Worm (Caenorhabditis elegans): ENCODE measurements around the gene srw-76.

The srw-76 gene

ce11 chrV:16675553-16675952, 37.4 kb upstream of the srw-76 start, which contains the start of gene srz-1:
Gene srz-1, plus strand, starts transcription at chrV:16675853.
- TF ChIP-seq ztf-6 (GFP tag; IDR thresholded peaks at IDR 0.05): no peak
- TF ChIP-seq Y53G8AR.9 (GFP tag; conservative IDR thresholded peaks at IDR 0.05): no peak
- TF ChIP-seq hmg-1.2 (GFP tag; IDR thresholded peaks at IDR 0.05): no peak
- no peak for TF ChIP-seq nfya-1 (tag; optimal IDR thresholded peaks at IDR 0.05; ENCODE audit: borderline replicate concordance, insufficient read depth)
- TF ChIP-seq F10E7.11 (tag; optimal IDR thresholded peaks at IDR 0.05): no peak
- TF ChIP-seq sdz-38 (tag; optimal IDR thresholded peaks at IDR 0.05): no peak
- no peak for TF ChIP-seq B0261.1 (tag; optimal IDR thresholded peaks at IDR 0.05)
- no peak for TF ChIP-seq nhr-120 (GFP tag; IDR thresholded peaks at IDR 0.05)
- no peak for TF ChIP-seq akir-1 (GFP tag; optimal IDR thresholded peaks at IDR 0.05)
- TF ChIP-seq somi-1 (GFP tag; optimal IDR thresholded peaks at IDR 0.05): no peak
- TF ChIP-seq let-526 (GFP tag; IDR thresholded peaks at IDR 0.05): no peak
- TF ChIP-seq ekl-4 (GFP tag; IDR thresholded peaks at IDR 0.05): no peak
- TF ChIP-seq F57A8.1 (GFP tag; optimal IDR thresholded peaks at IDR 0.05): no peak
- no peak for TF ChIP-seq snpc-4 (GFP tag; optimal IDR thresholded peaks at IDR 0.05)
- TF ChIP-seq snpc-4 (tag; optimal IDR thresholded peaks at IDR 0.05): no peak
- no peak for TF ChIP-seq ceh-91 (GFP tag; IDR thresholded peaks at IDR 0.05)

- TF ChIP-seq bed-1 (GFP tag; IDR thresholded peaks at IDR 0.05) (no peak), ama-1 (optimal IDR thresholded peaks at IDR 0.05) (no peak), ama-1 (GFP tag; optimal IDR thresholded peaks at IDR 0.05) (no peak), him-1 (tag; optimal IDR thresholded peaks at IDR 0.05) (no peak), K12H6.12 (tag; optimal IDR thresholded peaks at IDR 0.05) (no peak), B0261.1 (tag; optimal IDR thresholded peaks at IDR 0.05) (no peak), egl-18 (GFP tag; IDR thresholded peaks at IDR 0.05) (no peak), Y53G8AR.9 (GFP tag; conservative IDR thresholded peaks at IDR 0.05) (no peak), madf-10 (tag; optimal IDR thresholded peaks at IDR 0.05) (no peak), F37B4.10 (GFP tag; IDR thresholded peaks at IDR 0.05) (no peak), unc-62 (GFP tag; optimal IDR thresholded peaks at IDR 0.05) (no peak), ztf-28 (GFP tag; IDR thresholded peaks at IDR 0.05) (no peak), cebp-1 (GFP tag; IDR thresholded peaks at IDR 0.05) (no peak), cebp-1 (tag; optimal IDR thresholded peaks at IDR 0.05) (no peak), hlh-12 (tag; optimal IDR thresholded peaks at IDR 0.05) (no peak)
These were observed 36.3 kb upstream of the srw-76 start for ce11 chrV:16674399-16674798.

- TF ChIP-seq ztf-28 (GFP tag; IDR thresholded peaks at IDR 0.05): no peak
- TF ChIP-seq hsf-1 (GFP tag; IDR thresholded peaks at IDR 0.05): no peak
- TF ChIP-seq chd-7 (tag; optimal IDR thresholded peaks at IDR 0.05): no peak
These were observed 34.1 kb upstream of the srw-76 start, which contains the start of gene F14F8.8 for ce11 chrV:16672198-16672597. Gene F14F8.8, minus strand, starts transcription at chrV:16672298.

ce11 chrV:16671190-16671589, 33.1 kb upstream of the srw-76 start, which contains the start of gene str-61:
Gene str-61, minus strand, starts transcription at chrV:16671290.
- TF ChIP-seq lsy-27 (tag; optimal IDR thresholded peaks at IDR 0.05; ENCODE audit: borderline replicate concordance, insufficient read depth): no peak
- TF ChIP-seq B0035.1 (tag; optimal IDR thresholded peaks at IDR 0.05): no peak
- TF ChIP-seq madf-8 (GFP tag; conservative IDR thresholded peaks at IDR 0.05): no peak
- no peak for TF ChIP-seq ztf-25 (GFP tag; IDR thresholded peaks at IDR 0.05)
- TF ChIP-seq F55B11.4 (tag; optimal IDR thresholded peaks at IDR 0.05; ENCODE audit: borderline replicate concordance, insufficient read depth): no peak
- no peak for TF ChIP-seq mcd-1 (GFP tag; IDR thresholded peaks at IDR 0.05)
- no peak for TF ChIP-seq ekl-4 (GFP tag; IDR thresholded peaks at IDR 0.05)
- TF ChIP-seq somi-1 (GFP tag; optimal IDR thresholded peaks at IDR 0.05): no peak
- no peak for TF ChIP-seq aptf-2 (GFP tag; conservative IDR thresholded peaks at IDR 0.05)
- TF ChIP-seq dox-1 (GFP tag; IDR thresholded peaks at IDR 0.05): no peak
- no peak for TF ChIP-seq attf-5 (GFP tag; optimal IDR thresholded peaks at IDR 0.05)
- no peak for TF ChIP-seq sptf-2 (GFP tag; optimal IDR thresholded peaks at IDR 0.05)
- no peak for TF ChIP-seq madf-10 (tag; optimal IDR thresholded peaks at IDR 0.05)
- TF ChIP-seq tbx-9 (tag; optimal IDR thresholded peaks at IDR 0.05; ENCODE audit: borderline replicate concordance): no peak
- TF ChIP-seq snpc-1.3 (tag; optimal IDR thresholded peaks at IDR 0.05; ENCODE audit: insufficient read depth): no peak
- no peak for TF ChIP-seq Y67H2A.10 (GFP tag; conservative IDR thresholded peaks at IDR 0.05)
- no peak for TF ChIP-seq nfyb-1 (GFP tag; IDR thresholded peaks at IDR 0.05)
- TF ChIP-seq F10E7.11 (tag; optimal IDR thresholded peaks at IDR 0.05): no peak
